Fruit fly (Drosophila melanogaster): ENCODE results near the gene CG31183.
A peak's percentile ranks its signal among the peaks of the same experiment; 100 is the strongest.

The CG31183 gene

dm6 chr3R:15853347-15853746, 22.4 kb downstream of the CG31183 start, which contains the start of gene cv-d:
cv-d (minus strand) TSS chr3R:15853581.
- TF ChIP-seq Rel (GFP tag; optimal IDR thresholded peaks at IDR 0.05) (no peak), Rel (tag; optimal IDR thresholded peaks at IDR 0.05) (peak; percentile 0), HLH106 (tag; optimal IDR thresholded peaks at IDR 0.05) (no peak)

dm6 chr3R:15851912-15852311, 23.8 kb downstream of the CG31183 start:
- no peak for TF ChIP-seq Rel (GFP tag; optimal IDR thresholded peaks at IDR 0.05)
- peak; percentile 91 for TF ChIP-seq Rel (tag; optimal IDR thresholded peaks at IDR 0.05)
- TF ChIP-seq brk (GFP tag; optimal IDR thresholded peaks at IDR 0.05): no peak

- TF ChIP-seq HLH106 (tag; optimal IDR thresholded peaks at IDR 0.05) (no peak), CG32264 (GFP tag; optimal IDR thresholded peaks at IDR 0.05) (no peak), tai (GFP tag; optimal IDR thresholded peaks at IDR 0.05) (no peak), ey (GFP tag; optimal IDR thresholded peaks at IDR 0.05) (no peak), dl (GFP tag; optimal IDR thresholded peaks at IDR 0.05; ENCODE audit: insufficient read depth in 1 of 2, partially characterized antibody in 2 of 2) (no peak), sv (GFP tag; optimal IDR thresholded peaks at IDR 0.05) (no peak), CrebA (GFP tag; optimal IDR thresholded peaks at IDR 0.05; ENCODE audit: borderline replicate concordance) (no peak), brk (GFP tag; optimal IDR thresholded peaks at IDR 0.05) (no peak), foxo (GFP tag; optimal IDR thresholded peaks at IDR 0.05) (no peak)
These were observed 29.5 kb downstream of the CG31183 start, which contains the start of gene CG4546 for dm6 chr3R:15846234-15846633. CG4546 (plus strand) TSS chr3R:15846534.

dm6 chr3R:15839294-15839693, 36.4 kb downstream of the CG31183 start, which contains the start of gene Pbp45:
Pbp45 (minus strand) TSS chr3R:15839515.
- TF ChIP-seq usp (GFP tag; optimal IDR thresholded peaks at IDR 0.05) (no peak), fru (GFP tag; optimal IDR thresholded peaks at IDR 0.05) (peak; percentile 28), foxo (GFP tag; optimal IDR thresholded peaks at IDR 0.05) (peak in 1 of 2 experiments; percentile 54)

- TF ChIP-seq lola (GFP tag; optimal IDR thresholded peaks at IDR 0.05): no peak
- no peak for TF ChIP-seq dsf (GFP tag; optimal IDR thresholded peaks at IDR 0.05; ENCODE audit: borderline replicate concordance)
- no peak for TF ChIP-seq GATAd (GFP tag; optimal IDR thresholded peaks at IDR 0.05)
- TF ChIP-seq Vsx2 (GFP tag; optimal IDR thresholded peaks at IDR 0.05; ENCODE audit: partially characterized antibody): no peak
- TF ChIP-seq foxo (GFP tag; optimal IDR thresholded peaks at IDR 0.05): peak in 1 of 2 experiments; percentile 61
- TF ChIP-seq OdsH (GFP tag; optimal IDR thresholded peaks at IDR 0.05): peak; percentile 54
- TF ChIP-seq CG9705 (GFP tag; optimal IDR thresholded peaks at IDR 0.05): no peak
- no peak for TF ChIP-seq fru (GFP tag; optimal IDR thresholded peaks at IDR 0.05)
- TF ChIP-seq Hr83 (GFP tag; optimal IDR thresholded peaks at IDR 0.05; ENCODE audit: poor library complexity, severe bottlenecking): no peak
- TF ChIP-seq Dif (GFP tag; optimal IDR thresholded peaks at IDR 0.05; ENCODE audit: partially characterized antibody): no peak
- TF ChIP-seq Hr78 (GFP tag; optimal IDR thresholded peaks at IDR 0.05): no peak
- TF ChIP-seq Rel (GFP tag; optimal IDR thresholded peaks at IDR 0.05): no peak
- peak; percentile 97 for TF ChIP-seq Rel (tag; optimal IDR thresholded peaks at IDR 0.05)
- TF ChIP-seq psq (GFP tag; optimal IDR thresholded peaks at IDR 0.05): peak; percentile 40
- peak; percentile 7 for TF ChIP-seq dmrt93B (GFP tag; optimal IDR thresholded peaks at IDR 0.05)
- TF ChIP-seq tai (GFP tag; optimal IDR thresholded peaks at IDR 0.05): no peak
- no peak for TF ChIP-seq dl (GFP tag; optimal IDR thresholded peaks at IDR 0.05; ENCODE audit: insufficient read depth in 1 of 2, partially characterized antibody in 2 of 2)
- TF ChIP-seq HLH106 (tag; optimal IDR thresholded peaks at IDR 0.05): peak; percentile 72
- peak; percentile 30 for TF ChIP-seq rgr (GFP tag; optimal IDR thresholded peaks at IDR 0.05)
- no peak for TF ChIP-seq jim (GFP tag; optimal IDR thresholded peaks at IDR 0.05)
- TF ChIP-seq Mio (GFP tag; optimal IDR thresholded peaks at IDR 0.05): no peak
- peak; percentile 18 for TF ChIP-seq sv (GFP tag; optimal IDR thresholded peaks at IDR 0.05)
These were observed 38.6 kb downstream of the CG31183 start, which contains the start of the genes ND-23 and spn-E for dm6 chr3R:15836864-15837824. ND-23 (minus strand) TSS chr3R:15837117. spn-E (plus strand) TSS chr3R:15837419.

Measured in whole organism, wandering third instar larva.